Fruit fly (Drosophila melanogaster): Measurements from ENCODE around the gene caps.

Gene caps

DNA sequence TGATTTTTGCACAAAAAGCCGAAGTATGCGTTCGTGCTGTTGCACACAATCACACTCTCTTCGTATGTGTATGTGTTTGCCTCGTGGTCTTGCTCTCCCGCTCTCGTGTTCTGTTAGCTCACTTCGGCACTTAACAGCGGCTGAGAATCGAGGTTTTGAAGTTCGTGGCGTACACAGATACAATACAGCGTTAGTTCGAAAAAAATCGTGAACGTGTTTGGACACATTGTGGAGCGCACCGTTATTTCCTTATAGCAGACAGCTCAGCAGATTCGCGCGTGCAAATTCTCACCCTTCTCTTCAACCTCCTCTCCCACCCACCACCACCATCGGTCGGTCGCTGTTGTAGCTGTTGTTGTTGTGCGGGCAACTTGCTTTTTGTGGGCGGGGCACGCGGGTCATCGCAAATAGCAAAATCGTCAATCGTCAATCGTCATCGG, at the start of gene caps:
caps (plus strand) TSS at position 191 of the 440 bp plus-strand sequence.
- TF ChIP-seq CG17801 (GFP tag; optimal IDR thresholded peaks at IDR 0.05; ENCODE audit: partially characterized antibody): peak; percentile 68

dm6 chr3L:13180331-13180730, 48.2 kb upstream of the caps start:
- no peak for TF ChIP-seq CG17801 (GFP tag; optimal IDR thresholded peaks at IDR 0.05; ENCODE audit: partially characterized antibody)

DNA sequence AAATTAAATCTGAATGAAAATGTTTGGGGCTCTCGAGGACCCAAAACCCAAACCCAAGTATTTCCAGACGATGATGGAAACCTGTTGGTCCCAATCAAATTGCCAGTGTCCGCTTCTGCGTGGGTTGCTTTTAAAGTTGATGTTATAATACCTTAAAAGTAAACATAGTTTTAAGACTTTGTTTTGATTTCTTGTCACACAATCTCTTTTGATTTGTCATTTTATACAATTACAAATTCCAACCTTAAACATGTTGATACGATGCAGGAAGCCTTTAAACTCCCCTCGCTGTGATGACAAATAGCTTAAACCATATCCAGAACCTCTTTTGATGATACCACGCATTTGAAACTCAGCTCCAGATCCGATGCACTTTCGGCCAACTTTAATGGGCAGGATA, 46.2 kb upstream of the caps start:
- TF ChIP-seq CG17801 (GFP tag; optimal IDR thresholded peaks at IDR 0.05; ENCODE audit: partially characterized antibody): no peak

DNA sequence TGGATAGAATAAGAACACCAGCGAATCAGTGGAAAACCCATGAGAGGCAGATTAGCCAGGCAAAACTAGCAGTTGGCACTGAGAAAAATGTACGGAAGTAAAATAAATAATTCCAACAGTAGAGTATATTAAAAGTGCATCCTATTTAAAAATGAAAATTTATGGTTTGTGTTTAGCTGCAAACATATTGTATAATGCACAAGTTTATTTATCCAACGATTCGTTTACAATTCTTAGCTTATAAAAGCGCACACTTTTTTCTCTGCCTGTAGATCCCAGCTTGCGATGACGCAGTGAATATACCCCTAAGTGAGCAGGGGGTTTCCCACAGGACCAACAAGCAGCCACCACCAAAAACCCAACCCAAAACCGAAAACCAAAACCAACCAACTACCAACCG, 39.2 kb upstream of the caps start:
- TF ChIP-seq CG17801 (GFP tag; optimal IDR thresholded peaks at IDR 0.05; ENCODE audit: partially characterized antibody): no peak

- TF ChIP-seq CG17801 (GFP tag; optimal IDR thresholded peaks at IDR 0.05; ENCODE audit: partially characterized antibody): no peak
Observed at dm6 chr3L:13196237-13196636, 32.3 kb upstream of the caps start.

- no peak for TF ChIP-seq CG17801 (GFP tag; optimal IDR thresholded peaks at IDR 0.05; ENCODE audit: partially characterized antibody)
Observed at dm6 chr3L:13197551-13197950, 30.9 kb upstream of the caps start.

DNA sequence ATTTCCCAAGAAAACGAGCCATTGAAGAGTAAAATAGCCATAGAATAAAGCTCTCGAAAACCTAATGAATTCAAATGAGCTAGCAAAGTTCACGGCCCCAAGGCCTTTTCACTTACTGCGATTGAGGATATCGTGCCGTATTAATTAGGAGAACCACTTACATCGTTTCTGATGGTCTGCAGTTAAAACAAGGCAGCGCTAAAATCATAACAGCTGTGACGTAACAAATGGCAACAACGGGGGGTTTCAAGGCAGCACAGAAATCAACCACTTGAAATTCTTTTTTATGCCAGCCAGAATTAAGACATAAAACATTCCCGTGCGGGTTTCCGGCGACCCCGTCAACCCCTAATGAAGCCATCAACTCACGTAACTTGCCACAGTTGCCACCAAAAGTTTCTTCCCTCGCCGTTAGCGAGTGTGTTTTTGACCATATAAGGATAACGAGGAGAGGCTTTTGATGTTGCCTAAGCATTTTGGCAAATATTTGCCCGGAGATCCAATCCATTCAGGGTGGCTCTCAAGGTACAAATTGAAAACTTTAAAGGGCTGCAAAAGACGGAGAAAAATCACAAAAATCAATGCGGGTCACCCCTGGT, 18.4 kb upstream of the caps start:
- no peak for TF ChIP-seq CG17801 (GFP tag; optimal IDR thresholded peaks at IDR 0.05; ENCODE audit: partially characterized antibody)

DNA sequence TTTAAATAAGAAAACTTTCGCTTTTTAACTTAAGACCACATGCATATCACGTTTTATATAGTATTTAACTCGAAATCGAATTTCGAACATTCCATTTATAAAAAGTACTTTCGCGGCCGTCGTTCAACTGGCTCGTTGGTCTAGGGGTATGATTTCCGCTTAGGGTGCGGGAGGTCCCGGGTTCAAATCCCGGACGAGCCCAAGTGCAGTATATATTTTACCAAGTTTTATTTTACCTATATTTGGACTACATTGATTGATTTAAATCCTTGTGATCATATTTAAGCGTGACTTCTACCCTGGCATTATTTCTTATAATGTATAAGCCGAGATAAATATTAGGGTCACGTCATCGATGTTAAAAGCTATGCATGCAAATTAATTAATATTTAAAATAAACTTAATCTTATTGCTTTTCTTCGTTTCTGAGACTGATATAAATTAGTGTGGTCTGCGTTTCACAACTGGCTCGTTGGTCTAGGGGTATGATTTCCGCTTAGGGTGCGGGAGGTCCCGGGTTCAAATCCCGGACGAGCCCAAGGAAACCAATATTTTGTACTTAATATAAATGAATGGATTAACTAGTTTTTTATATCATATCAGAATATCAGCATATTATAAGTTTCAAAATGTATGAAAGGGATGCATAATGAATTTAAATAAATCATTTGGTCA, 17.3 kb upstream of the caps start:
- TF ChIP-seq CG17801 (GFP tag; optimal IDR thresholded peaks at IDR 0.05; ENCODE audit: partially characterized antibody): no peak

DNA sequence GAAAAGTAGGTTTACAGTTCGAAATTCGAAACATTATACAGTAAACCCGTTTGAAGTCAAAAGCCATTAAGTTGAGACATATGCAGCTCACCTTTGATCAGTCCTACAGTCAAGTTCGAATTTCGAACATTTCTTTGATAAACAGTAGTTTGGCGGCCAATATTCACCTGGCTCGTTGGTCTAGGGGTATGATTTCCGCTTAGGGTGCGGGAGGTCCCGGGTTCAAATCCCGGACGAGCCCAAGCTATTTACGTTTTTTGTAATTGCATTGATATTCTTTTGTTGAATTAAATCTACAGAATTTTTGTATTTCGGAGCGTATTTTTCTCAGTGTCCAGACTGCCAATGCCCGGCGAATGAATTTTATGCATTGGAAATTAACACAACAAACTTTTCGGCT, 16.3 kb upstream of the caps start:
- TF ChIP-seq CG17801 (GFP tag; optimal IDR thresholded peaks at IDR 0.05; ENCODE audit: partially characterized antibody): no peak

dm6 chr3L:13212656-13213350, 15.7 kb upstream of the caps start:
- no peak for TF ChIP-seq CG17801 (GFP tag; optimal IDR thresholded peaks at IDR 0.05; ENCODE audit: partially characterized antibody)

dm6 chr3L:13213360-13213759, 15.1 kb upstream of the caps start:
- TF ChIP-seq CG17801 (GFP tag; optimal IDR thresholded peaks at IDR 0.05; ENCODE audit: partially characterized antibody): no peak

dm6 chr3L:13214603-13215453, 13.7 kb upstream of the caps start:
- no peak for TF ChIP-seq CG17801 (GFP tag; optimal IDR thresholded peaks at IDR 0.05; ENCODE audit: partially characterized antibody)

DNA sequence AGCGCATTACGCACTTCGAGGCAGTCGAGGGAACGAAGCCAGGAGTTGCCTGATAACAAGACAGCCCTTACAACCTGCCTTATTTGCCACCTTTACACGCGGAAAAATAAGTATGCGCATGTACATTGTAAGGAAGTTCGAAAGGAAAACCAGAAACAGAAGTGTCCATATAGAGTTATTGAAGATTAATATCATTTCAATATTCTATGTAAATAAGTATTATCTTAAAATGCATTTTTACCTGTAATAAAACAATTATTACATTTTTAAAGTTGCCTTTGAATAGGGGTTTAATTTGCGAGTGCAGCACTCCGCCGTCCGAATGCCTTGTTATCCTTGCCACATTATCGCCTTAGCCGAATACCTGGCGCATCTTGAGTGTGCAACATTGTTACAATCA, 11.1 kb upstream of the caps start:
- TF ChIP-seq CG17801 (GFP tag; optimal IDR thresholded peaks at IDR 0.05; ENCODE audit: partially characterized antibody): no peak

DNA sequence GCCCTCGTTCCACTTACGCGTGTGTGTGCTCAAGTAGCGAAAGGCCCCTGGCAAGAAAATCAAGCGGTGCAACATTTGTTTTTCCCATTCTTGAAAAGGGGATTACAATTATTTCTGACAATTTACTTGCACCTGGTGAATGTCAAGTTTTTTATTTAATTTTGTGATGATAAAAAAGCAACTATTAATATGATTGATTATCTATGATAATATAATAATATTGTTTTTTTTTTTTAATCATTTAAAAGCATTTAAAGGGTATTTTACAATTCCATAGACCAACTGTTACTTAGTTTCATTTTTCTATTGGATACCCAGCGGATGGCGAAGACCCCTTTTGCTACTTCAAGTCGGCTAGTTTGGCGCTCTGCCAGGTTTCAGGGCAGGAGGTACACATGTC, 10.5 kb upstream of the caps start:
- TF ChIP-seq CG17801 (GFP tag; optimal IDR thresholded peaks at IDR 0.05; ENCODE audit: partially characterized antibody): no peak

dm6 chr3L:13223360-13224028, 5.0 kb upstream of the caps start:
- no peak for TF ChIP-seq CG17801 (GFP tag; optimal IDR thresholded peaks at IDR 0.05; ENCODE audit: partially characterized antibody)
